Worm (Caenorhabditis elegans): ENCODE measurements around the gene ZK1058.3.

DNA sequence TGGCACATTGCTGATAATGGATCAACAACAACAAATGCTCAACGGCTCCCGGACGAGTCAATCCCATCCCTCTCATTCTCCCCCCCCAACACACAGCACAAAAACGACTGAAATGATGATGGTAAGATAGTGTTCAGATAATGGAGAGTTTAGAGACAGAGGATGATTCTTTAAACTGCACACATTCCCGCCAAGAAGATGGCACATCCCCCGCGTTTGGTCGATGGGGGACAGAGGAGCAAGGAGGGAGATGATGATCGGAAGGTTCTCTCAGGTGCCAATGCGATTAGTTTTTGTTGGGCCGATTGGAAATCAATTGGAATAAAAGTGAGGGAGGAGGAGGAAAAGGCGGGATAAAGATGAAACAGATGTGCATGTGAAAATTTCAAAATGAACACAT lies 8.8 kb downstream of the ZK1058.3 start:
- TF ChIP-seq elt-1 (tag; optimal IDR thresholded peaks at IDR 0.05) (no peak), nhr-237 (tag; optimal IDR thresholded peaks at IDR 0.05) (no peak), nhr-28 (tag; optimal IDR thresholded peaks at IDR 0.05) (no peak), unc-39 (tag; optimal IDR thresholded peaks at IDR 0.05) (no peak), skn-1 (tag; optimal IDR thresholded peaks at IDR 0.05) (no peak), egl-27 (tag; optimal IDR thresholded peaks at IDR 0.05) (no peak), fos-1 (tag; optimal IDR thresholded peaks at IDR 0.05) (no peak), nhr-23 (tag; optimal IDR thresholded peaks at IDR 0.05) (no peak), ama-1 (optimal IDR thresholded peaks at IDR 0.05) (no peak), ztf-4 (tag; optimal IDR thresholded peaks at IDR 0.05) (no peak), nfya-1 (tag; optimal IDR thresholded peaks at IDR 0.05; ENCODE audit: insufficient read depth) (no peak)
